Worm (Caenorhabditis elegans) whole organism, mixed stage, embryonic: Measurements from ENCODE around the gene nlp-31.

Source experiments
- bed-3 ChIP-seq: fragments of 200-800 bp; sonication (Bioruptor generic); optimal IDR thresholded peaks from 3 replicates; lab custom pipeline; 2018; ENCODE audit warnings: mild to moderate bottlenecking, missing genetic modification characterization, moderate library complexity, missing compliant biosample characterization
- blmp-1 ChIP-seq: fragments of 150-350 bp; optimal IDR thresholded peaks from 2 replicates; lab custom pipeline; 2014; ENCODE audit warnings: missing biosample characterization, missing genetic modification characterization
- ceh-39 ChIP-seq: fragments of 150-350 bp; optimal IDR thresholded peaks from 2 replicates; lab custom pipeline; 2014; ENCODE audit warnings: missing biosample characterization, missing genetic modification characterization
- ceh-43 ChIP-seq: fragments of 200-800 bp; sonication (Bioruptor generic); optimal IDR thresholded peaks from 2 replicates; lab custom pipeline; 2018; ENCODE audit warnings: mild to moderate bottlenecking, missing genetic modification characterization, moderate library complexity, missing compliant biosample characterization
- ceh-83 ChIP-seq: fragments of 200-800 bp; sonication (Bioruptor generic); optimal IDR thresholded peaks from 2 replicates; lab custom pipeline; 2018; ENCODE audit warnings: mild to moderate bottlenecking, missing genetic modification characterization, missing compliant biosample characterization
- cnd-1 ChIP-seq: fragments of 200-800 bp; sonication (Bioruptor generic); optimal IDR thresholded peaks from 2 replicates; lab custom pipeline; 2018; ENCODE audit warnings: mild to moderate bottlenecking, missing genetic modification characterization, missing compliant biosample characterization
- drap-1 ChIP-seq: fragments of 200-800 bp; sonication (Bioruptor generic); optimal IDR thresholded peaks from 3 replicates; lab custom pipeline; 2018; ENCODE audit warnings: mild to moderate bottlenecking, missing genetic modification characterization, missing compliant biosample characterization
- elt-1 ChIP-seq: sonication (generic microtip); optimal IDR thresholded peaks from 2 replicates; lab custom pipeline; 2017; ENCODE audit warnings: missing genetic modification characterization, mild to moderate bottlenecking, missing compliant biosample characterization, antibody characterized with exemption, moderate library complexity, borderline replicate concordance; ENCODE audit not compliant: insufficient read depth
- elt-3 ChIP-seq: fragments of 150-350 bp; optimal IDR thresholded peaks from 2 replicates; lab custom pipeline; 2014; ENCODE audit warnings: missing biosample characterization, missing genetic modification characterization
- ham-2 ChIP-seq: fragments of 200-800 bp; sonication (Bioruptor generic); optimal IDR thresholded peaks from 2 replicates; lab custom pipeline; 2018; ENCODE audit warnings: mild to moderate bottlenecking, missing genetic modification characterization, missing compliant biosample characterization
- hlh-1 ChIP-seq: fragments of 150-350 bp; optimal IDR thresholded peaks from 2 replicates; lab custom pipeline; 2014; ENCODE audit warnings: missing biosample characterization, missing genetic modification reagents, missing genetic modification characterization
- lin-13 ChIP-seq: fragments of 150-350 bp; optimal IDR thresholded peaks from 2 replicates; lab custom pipeline; 2014; ENCODE audit warnings: missing biosample characterization, missing genetic modification characterization
- lin-32 ChIP-seq: fragments of 200-800 bp; sonication (Bioruptor generic); optimal IDR thresholded peaks from 2 replicates; lab custom pipeline; 2018; ENCODE audit warnings: mild to moderate bottlenecking, missing genetic modification characterization, missing compliant biosample characterization
- lsy-2 ChIP-seq: fragments of 150-350 bp; optimal IDR thresholded peaks from 2 replicates; lab custom pipeline; 2014; ENCODE audit warnings: missing biosample characterization, missing genetic modification characterization
- mab-5 ChIP-seq: fragments of 150-350 bp; optimal IDR thresholded peaks from 2 replicates; lab custom pipeline; 2014; ENCODE audit warnings: missing biosample characterization, missing genetic modification characterization
- mep-1 ChIP-seq: fragments of 150-350 bp; optimal IDR thresholded peaks from 2 replicates; lab custom pipeline; 2017; ENCODE audit warnings: missing biosample characterization, missing genetic modification reagents, missing genetic modification characterization, inconsistent platforms
- mls-2 ChIP-seq: sonication (generic microtip); optimal IDR thresholded peaks from 2 replicates; lab custom pipeline; 2016; ENCODE audit warnings: mild to moderate bottlenecking, missing genetic modification characterization, moderate library complexity, missing compliant biosample characterization
- nhr-2 ChIP-seq: fragments of 150-350 bp; optimal IDR thresholded peaks from 2 replicates; lab custom pipeline; 2014; ENCODE audit warnings: missing biosample characterization, missing genetic modification characterization
- nhr-237 ChIP-seq: fragments of 150-350 bp; optimal IDR thresholded peaks from 2 replicates; lab custom pipeline; 2014; ENCODE audit warnings: missing biosample characterization, missing genetic modification characterization
- nhr-28 ChIP-seq: fragments of 150-350 bp; optimal IDR thresholded peaks from 2 replicates; lab custom pipeline; 2014; ENCODE audit warnings: missing biosample characterization, missing genetic modification characterization
- nhr-76 ChIP-seq: sonication (generic microtip); optimal IDR thresholded peaks from 2 replicates; lab custom pipeline; 2017; ENCODE audit warnings: missing biosample characterization, missing genetic modification characterization
- sem-2 ChIP-seq: fragments of 200-800 bp; sonication (Bioruptor generic); optimal IDR thresholded peaks from 2 replicates; lab custom pipeline; 2018; ENCODE audit warnings: mild to moderate bottlenecking, missing genetic modification characterization, missing compliant biosample characterization
- snpc-4 ChIP-seq: fragments of 150-350 bp; optimal IDR thresholded peaks from 2 replicates; lab custom pipeline; 2014; ENCODE audit warnings: missing biosample characterization, missing genetic modification characterization
- sptf-1 ChIP-seq: sonication (generic microtip); optimal IDR thresholded peaks from 2 replicates; lab custom pipeline; 2017; ENCODE audit warnings: mild to moderate bottlenecking, missing genetic modification characterization, moderate library complexity, missing compliant biosample characterization
- tbx-8 ChIP-seq: fragments of 200-800 bp; sonication (Bioruptor generic); optimal IDR thresholded peaks from 2 replicates; lab custom pipeline; 2018; ENCODE audit warnings: mild to moderate bottlenecking, missing genetic modification characterization, moderate library complexity, missing compliant biosample characterization
- unc-120 ChIP-seq: sonication (generic microtip); optimal IDR thresholded peaks from 2 replicates; lab custom pipeline; 2017; ENCODE audit warnings: missing genetic modification characterization, missing compliant biosample characterization; ENCODE audit not compliant: poor library complexity, severe bottlenecking
- unc-39 ChIP-seq: fragments of 150-350 bp; optimal IDR thresholded peaks from 2 replicates; lab custom pipeline; 2014; ENCODE audit warnings: missing biosample characterization, missing genetic modification characterization
- zip-8 ChIP-seq: fragments of 150-350 bp; optimal IDR thresholded peaks from 2 replicates; lab custom pipeline; 2014; ENCODE audit warnings: missing biosample characterization, missing genetic modification characterization
- ztf-11 ChIP-seq: fragments of 150-350 bp; optimal IDR thresholded peaks from 2 replicates; lab custom pipeline; 2014; ENCODE audit warnings: missing biosample characterization, missing genetic modification characterization

nlp-31 gene

DNA sequence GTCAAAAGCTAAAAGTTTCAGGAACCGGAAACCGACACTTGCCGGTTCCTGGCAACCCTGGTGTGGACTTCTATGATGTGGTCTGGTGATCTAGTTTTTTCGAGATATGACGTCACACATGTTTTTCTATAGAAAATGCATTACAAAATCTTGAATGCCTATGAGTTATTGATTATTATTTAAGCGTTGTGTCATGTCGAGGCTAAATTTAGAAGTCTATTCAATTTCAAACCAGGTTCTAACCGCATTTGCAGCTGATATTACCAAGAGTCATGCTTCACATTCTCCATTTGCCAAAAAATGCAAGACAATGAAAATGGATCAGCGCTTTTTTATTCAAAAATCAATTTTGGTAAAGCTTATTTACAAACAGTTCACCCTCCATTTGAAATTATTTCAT lies 39.3 kb downstream of the nlp-31 start, which contains the start of gene K09D9.3:
TSS of gene K09D9.3 (plus strand) at position 301 of the 400 bp plus-strand sequence.
- TF ChIP-seq unc-120 (tag; lab: Kevin White, UChicago): no peak
- TF ChIP-seq zip-8 (tag; lab: Kevin White, UChicago): peak; percentile 65

DNA sequence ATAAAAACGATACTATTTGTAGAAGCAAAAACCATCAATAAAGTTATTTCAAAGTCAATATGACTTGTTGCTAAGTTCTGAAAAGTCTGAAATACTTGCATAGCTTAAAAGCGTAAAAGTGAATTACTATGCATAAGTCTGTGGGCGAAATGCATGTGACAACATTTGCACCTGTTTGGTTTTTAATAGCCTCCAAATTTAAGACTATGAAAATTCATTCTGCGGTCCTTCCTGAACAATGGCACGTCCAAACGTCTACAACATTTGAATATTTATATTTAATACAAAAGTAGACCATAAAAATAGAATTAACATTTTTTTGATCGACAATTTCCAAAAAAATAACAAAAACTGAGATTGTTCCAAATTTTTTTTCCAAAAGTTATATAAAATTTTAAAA lies 41.9 kb downstream of the nlp-31 start, which contains the start of gene K09D9.14:
TSS of gene K09D9.14 (minus strand) at position 101 of the 400 bp plus-strand sequence.
- TF ChIP-seq nhr-76 (no peak), unc-120 (tag; lab: Kevin White, UChicago) (no peak), nhr-28 (tag; lab: Kevin White, UChicago) (no peak), snpc-4 (tag; lab: Kevin White, UChicago) (no peak), unc-39 (tag; lab: Kevin White, UChicago) (no peak), hlh-1 (no peak), sptf-1 (tag; lab: Kevin White, UChicago) (no peak), mls-2 (tag; lab: Kevin White, UChicago) (no peak), zip-8 (tag; lab: Kevin White, UChicago) (no peak), elt-1 (tag; lab: Kevin White, UChicago) (no peak), ceh-83 (GFP tag; lab: Kevin White, UChicago) (no peak), mep-1 (tag; lab: Kevin White, UChicago) (no peak), lin-13 (tag; lab: Kevin White, UChicago) (no peak), cnd-1 (tag; lab: Kevin White, UChicago) (no peak), drap-1 (GFP tag; lab: Kevin White, UChicago) (no peak), ham-2 (GFP tag; lab: Kevin White, UChicago) (no peak)

- TF ChIP-seq cnd-1 (tag; lab: Kevin White, UChicago): no peak
- TF ChIP-seq lin-32 (GFP tag; lab: Kevin White, UChicago): no peak
- no peak for TF ChIP-seq blmp-1
Observed at ce11 chrV:4022309-4022708, 42.5 kb downstream of the nlp-31 start, which contains the start of gene cyp-35A3. Gene cyp-35A3 (plus strand): TSS chrV:4022609.

DNA sequence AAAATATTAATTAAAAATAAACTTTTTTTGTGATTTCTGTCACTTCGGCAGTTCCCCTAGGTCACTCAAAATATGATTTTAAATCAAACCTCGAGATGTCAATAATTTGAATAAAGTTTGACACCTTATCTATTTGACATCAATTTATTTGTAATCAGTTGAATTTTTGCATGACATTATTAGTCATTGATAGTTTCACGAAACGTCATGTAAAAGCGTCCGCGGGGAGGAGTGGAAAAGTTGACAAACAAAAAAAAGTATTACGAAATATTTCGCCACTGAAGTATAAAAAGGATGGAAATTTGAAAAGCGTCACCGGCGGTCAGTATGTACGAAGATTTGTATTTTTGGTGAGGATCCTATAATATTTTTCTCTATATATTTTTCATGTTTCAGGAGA lies 44.9 kb downstream of the nlp-31 start, which contains the start of gene K09D9.1:
TSS of gene K09D9.1 (plus strand) at position 271 of the 400 bp plus-strand sequence.
- TF ChIP-seq drap-1 (GFP tag; lab: Kevin White, UChicago): no peak
- no peak for TF ChIP-seq nhr-76
- TF ChIP-seq zip-8 (tag; lab: Kevin White, UChicago): no peak
- TF ChIP-seq mab-5 (tag; lab: Kevin White, UChicago): no peak
- no peak for TF ChIP-seq lin-13 (tag; lab: Kevin White, UChicago)
- TF ChIP-seq elt-1 (tag; lab: Kevin White, UChicago): no peak
- TF ChIP-seq nhr-28 (tag; lab: Kevin White, UChicago): no peak
- TF ChIP-seq ceh-43 (GFP tag; lab: Kevin White, UChicago): no peak
- no peak for TF ChIP-seq blmp-1
- TF ChIP-seq lsy-2 (tag; lab: Kevin White, UChicago): no peak

ce11 chrV:4029627-4030026 lies 49.8 kb downstream of the nlp-31 start:
- TF ChIP-seq tbx-8 (GFP tag; lab: Kevin White, UChicago) (no peak), blmp-1 (no peak), elt-3 (tag; lab: Kevin White, UChicago) (no peak), nhr-237 (no peak), ztf-11 (no peak), sem-2 (no peak), nhr-28 (tag; lab: Kevin White, UChicago) (no peak), zip-8 (tag; lab: Kevin White, UChicago) (no peak), bed-3 (GFP tag; lab: Kevin White, UChicago) (no peak), cnd-1 (tag; lab: Kevin White, UChicago) (no peak), nhr-2 (tag; lab: Kevin White, UChicago) (no peak), lin-32 (GFP tag; lab: Kevin White, UChicago) (no peak), ceh-39 (no peak), mab-5 (tag; lab: Kevin White, UChicago) (no peak)
